Worm (Caenorhabditis elegans) whole organism, L4 larva: ENCODE results near the gene Y39G8B.10.

Source experiments
- F44E2.7 ChIP-seq: fragments of 200-800 bp; sonication (Bioruptor generic); IDR thresholded peaks from 2 replicates; pipeline ENCODE4 v2.1.2; 2022; ENCODE audit warnings: missing genetic modification characterization, missing compliant biosample characterization
- R02D3.7 ChIP-seq: fragments of 150-350 bp; sonication (generic microtip); optimal IDR thresholded peaks from 3 replicates; lab custom pipeline; 2014; ENCODE audit warnings: missing biosample characterization, missing genetic modification characterization
- aha-1 ChIP-seq: fragments of 150-350 bp; peaks from one replicate; lab custom pipeline; 2014; ENCODE audit warnings: missing biosample characterization, missing genetic modification characterization
- arid-1 ChIP-seq: fragments of 200-800 bp; sonication (Bioruptor generic); conservative IDR thresholded peaks from 2 replicates; pipeline ENCODE4 v1.3.6; 2022; ENCODE audit warnings: missing genetic modification reagents, missing genetic modification characterization, missing compliant biosample characterization
- attf-4 ChIP-seq: sonication (generic microtip); optimal IDR thresholded peaks from 3 replicates; lab custom pipeline; 2017; ENCODE audit warnings: missing biosample characterization, missing genetic modification characterization
- ceh-20 ChIP-seq: fragments of 200-800 bp; sonication (Bioruptor generic); IDR thresholded peaks from 2 replicates; pipeline ENCODE4 v1.3.6; 2022; ENCODE audit warnings: missing genetic modification reagents, missing genetic modification characterization, missing compliant biosample characterization
- ceh-32 ChIP-seq: sonication (generic microtip); optimal IDR thresholded peaks from 2 replicates; lab custom pipeline; 2016; ENCODE audit warnings: mild to moderate bottlenecking, missing genetic modification characterization, missing compliant biosample characterization; ENCODE audit not compliant: poor library complexity
- ceh-44 ChIP-seq: fragments of 200-800 bp; sonication (Bioruptor generic); IDR thresholded peaks from 2 replicates; pipeline ENCODE4 v1.3.6; 2022; ENCODE audit warnings: missing genetic modification reagents, missing genetic modification characterization, missing compliant biosample characterization
- ceh-62 ChIP-seq: sonication (generic microtip); optimal IDR thresholded peaks from 2 replicates; lab custom pipeline; 2017; ENCODE audit warnings: missing biosample characterization, missing genetic modification characterization
- ceh-82 ChIP-seq: sonication (generic microtip); optimal IDR thresholded peaks from 2 replicates; lab custom pipeline; 2017; ENCODE audit warnings: missing biosample characterization, missing genetic modification characterization
- cey-2 ChIP-seq: sonication (generic microtip); optimal IDR thresholded peaks from 3 replicates; lab custom pipeline; 2017; ENCODE audit warnings: missing genetic modification characterization, mild to moderate bottlenecking, missing compliant biosample characterization, antibody characterized with exemption, borderline replicate concordance; ENCODE audit not compliant: insufficient read depth
- daf-12 ChIP-seq: fragments of 150-350 bp; optimal IDR thresholded peaks from 2 replicates; lab custom pipeline; 2014; ENCODE audit warnings: missing biosample characterization, missing genetic modification reagents, missing genetic modification characterization
- daf-16 ChIP-seq, 3 experiments: sonication (generic microtip); optimal IDR thresholded peaks; 2 replicates each; lab custom pipeline; 2016 to 2017; ENCODE audit warnings: missing genetic modification characterization in 3 of 3, missing genetic modification reagents in 3 of 3, mild to moderate bottlenecking in 2 of 3, missing compliant biosample characterization in 2 of 3, missing biosample characterization in 1 of 3, moderate library complexity in 1 of 3
- dmd-9 ChIP-seq: fragments of 200-800 bp; sonication (Bioruptor generic); IDR thresholded peaks from 2 replicates; pipeline ENCODE4 v1.3.6; 2022; ENCODE audit warnings: missing genetic modification reagents, missing genetic modification characterization, missing compliant biosample characterization
- dpl-1 ChIP-seq: fragments of 150-350 bp; optimal IDR thresholded peaks from 2 replicates; lab custom pipeline; 2014; ENCODE audit warnings: missing biosample characterization, missing genetic modification reagents, missing genetic modification characterization
- duxl-1 ChIP-seq: sonication (generic microtip); optimal IDR thresholded peaks from 2 replicates; lab custom pipeline; 2016; ENCODE audit warnings: mild to moderate bottlenecking, missing genetic modification characterization, moderate library complexity, missing compliant biosample characterization; ENCODE audit not compliant: poor library complexity
- dve-1 ChIP-seq: sonication (generic microtip); optimal IDR thresholded peaks from 2 replicates; lab custom pipeline; 2017; ENCODE audit warnings: antibody characterized with exemption, mild to moderate bottlenecking, missing genetic modification characterization, missing compliant biosample characterization; ENCODE audit not compliant: insufficient read depth
- egl-43 ChIP-seq: fragments of 200-800 bp; sonication (Bioruptor generic); IDR thresholded peaks from 2 replicates; pipeline ENCODE4 v1.3.6; 2022; ENCODE audit warnings: missing genetic modification reagents, missing genetic modification characterization, missing compliant biosample characterization
- fkh-10 ChIP-seq: fragments of 150-350 bp; optimal IDR thresholded peaks from 2 replicates; lab custom pipeline; 2014; ENCODE audit warnings: missing biosample characterization, missing genetic modification reagents, missing genetic modification characterization
- fos-1 ChIP-seq: fragments of 150-350 bp; optimal IDR thresholded peaks from 2 replicates; lab custom pipeline; 2014; ENCODE audit warnings: missing biosample characterization, missing genetic modification characterization
- gei-8 ChIP-seq: fragments of 200-800 bp; sonication (Bioruptor generic); optimal IDR thresholded peaks from 2 replicates; lab custom pipeline; 2018; ENCODE audit warnings: mild to moderate bottlenecking, missing genetic modification characterization, missing compliant biosample characterization
- hif-1 ChIP-seq, 2 experiments: sonication (generic microtip); optimal IDR thresholded peaks; 2 replicates each; lab custom pipeline; 2016 to 2017; ENCODE audit warnings: missing compliant biosample characterization in 2 of 2, missing genetic modification characterization in 2 of 2, missing genetic modification reagents in 2 of 2, missing genotype in 2 of 2, mild to moderate bottlenecking in 1 of 2
- hlh-11 ChIP-seq: fragments of 200-800 bp; sonication (Bioruptor generic); optimal IDR thresholded peaks from 2 replicates; lab custom pipeline; 2018; ENCODE audit warnings: mild to moderate bottlenecking, missing genetic modification characterization, missing compliant biosample characterization
- hmg-1.1 ChIP-seq: fragments of 200-800 bp; sonication (Bioruptor generic); IDR thresholded peaks from 2 replicates; pipeline ENCODE4 v1.3.6; 2022; ENCODE audit warnings: missing genetic modification reagents, missing genetic modification characterization, missing compliant biosample characterization
- jun-1 ChIP-seq: fragments of 150-350 bp; optimal IDR thresholded peaks from 2 replicates; lab custom pipeline; 2014; ENCODE audit warnings: missing biosample characterization, missing genetic modification reagents, missing genetic modification characterization
- lim-7 ChIP-seq: fragments of 200-800 bp; sonication (Bioruptor generic); IDR thresholded peaks from 2 replicates; pipeline ENCODE4 v1.3.6; 2022; ENCODE audit warnings: missing genetic modification characterization, missing compliant biosample characterization
- lin-1 ChIP-seq: fragments of 200-800 bp; sonication (Bioruptor generic); IDR thresholded peaks from 2 replicates; pipeline ENCODE4 v1.3.6; 2022; ENCODE audit warnings: missing genetic modification reagents, missing genetic modification characterization, missing compliant biosample characterization
- lin-15B ChIP-seq: fragments of 150-350 bp; sonication (generic microtip); optimal IDR thresholded peaks from 3 replicates; lab custom pipeline; 2014; ENCODE audit warnings: missing biosample characterization, missing genetic modification characterization
- lin-29 ChIP-seq: fragments of 200-800 bp; sonication (Bioruptor generic); IDR thresholded peaks from 2 replicates; pipeline ENCODE4 v1.3.6; 2022; ENCODE audit warnings: missing genetic modification reagents, missing genetic modification characterization, missing compliant biosample characterization
- lin-39 ChIP-seq: fragments of 150-350 bp; optimal IDR thresholded peaks from 2 replicates; lab custom pipeline; 2014; ENCODE audit warnings: missing biosample characterization, missing genetic modification reagents, missing genetic modification characterization
- lir-3 ChIP-seq: sonication (generic microtip); optimal IDR thresholded peaks from 2 replicates; lab custom pipeline; 2016; ENCODE audit warnings: mild to moderate bottlenecking, missing genetic modification characterization, missing compliant biosample characterization
- madf-5 ChIP-seq, 2 experiments: fragments of 200-800 bp; sonication (Bioruptor generic); IDR thresholded peaks; 2 replicates each; pipeline ENCODE4 v1.3.6; 2022; ENCODE audit warnings: missing compliant biosample characterization in 2 of 2, missing genetic modification characterization in 2 of 2
- mdl-1 ChIP-seq, 2 experiments: fragments of 150-350 bp in 1 of 2; sonication (generic microtip) in 1 of 2; optimal IDR thresholded peaks; 2 replicates each; lab custom pipeline; 2014 to 2017; ENCODE audit warnings: missing biosample characterization in 2 of 2, missing genetic modification characterization in 2 of 2
- mdt-29 ChIP-seq: fragments of 200-800 bp; sonication (Bioruptor generic); IDR thresholded peaks from 2 replicates; pipeline ENCODE4 v1.3.6; 2022; ENCODE audit warnings: missing genetic modification reagents, missing genetic modification characterization, missing compliant biosample characterization
- mxl-3 ChIP-seq: fragments of 200-800 bp; sonication (Bioruptor generic); optimal IDR thresholded peaks from 2 replicates; lab custom pipeline; 2018; ENCODE audit warnings: mild to moderate bottlenecking, missing genetic modification characterization, missing compliant biosample characterization
- nhr-10 ChIP-seq: fragments of 150-350 bp; optimal IDR thresholded peaks from 2 replicates; lab custom pipeline; 2014; ENCODE audit warnings: missing biosample characterization, missing genetic modification characterization
- nhr-111 ChIP-seq: fragments of 200-800 bp; sonication (Bioruptor generic); optimal IDR thresholded peaks from 2 replicates; lab custom pipeline; 2018; ENCODE audit warnings: mild to moderate bottlenecking, missing genetic modification characterization, missing compliant biosample characterization
- nhr-237 ChIP-seq: sonication (generic microtip); optimal IDR thresholded peaks from 2 replicates; lab custom pipeline; 2017; ENCODE audit warnings: missing biosample characterization, missing genetic modification characterization
- nhr-48 ChIP-seq: sonication (generic microtip); optimal IDR thresholded peaks from 2 replicates; lab custom pipeline; 2016; ENCODE audit warnings: mild to moderate bottlenecking, missing genetic modification characterization, missing compliant biosample characterization
- nhr-6 ChIP-seq: fragments of 150-350 bp; optimal IDR thresholded peaks from 2 replicates; lab custom pipeline; 2014; ENCODE audit warnings: missing biosample characterization, missing genetic modification characterization
- nhr-76 ChIP-seq: fragments of 150-350 bp; optimal IDR thresholded peaks from 2 replicates; lab custom pipeline; 2014; ENCODE audit warnings: missing biosample characterization, missing genetic modification characterization
- php-3 ChIP-seq: fragments of 200-800 bp; sonication (Bioruptor generic); IDR thresholded peaks from 2 replicates; pipeline ENCODE4 v1.3.6; 2022; ENCODE audit warnings: missing genetic modification reagents, missing genetic modification characterization, missing compliant biosample characterization
- set-16 ChIP-seq: fragments of 200-800 bp; sonication (Bioruptor generic); IDR thresholded peaks from 2 replicates; pipeline ENCODE4 v1.3.6; 2022; ENCODE audit warnings: missing genetic modification reagents, missing genetic modification characterization, missing compliant biosample characterization
- spr-1 ChIP-seq: sonication (generic microtip); optimal IDR thresholded peaks from 2 replicates; lab custom pipeline; 2016; ENCODE audit warnings: mild to moderate bottlenecking, missing genetic modification characterization, missing compliant biosample characterization
- spr-3 ChIP-seq: fragments of 200-800 bp; sonication (Bioruptor generic); optimal IDR thresholded peaks from 2 replicates; lab custom pipeline; 2018; ENCODE audit warnings: mild to moderate bottlenecking, missing genetic modification characterization, missing compliant biosample characterization
- tra-1 ChIP-seq: fragments of 200-800 bp; sonication (Bioruptor generic); IDR thresholded peaks from 2 replicates; pipeline ENCODE4 v1.3.6; 2022; ENCODE audit warnings: missing genetic modification reagents, missing genetic modification characterization, missing compliant biosample characterization
- unc-39 ChIP-seq: sonication (generic microtip); optimal IDR thresholded peaks from 2 replicates; lab custom pipeline; 2017; ENCODE audit warnings: missing biosample characterization, missing genetic modification characterization
- zag-1 ChIP-seq: fragments of 150-350 bp; optimal IDR thresholded peaks from 2 replicates; lab custom pipeline; 2014; ENCODE audit warnings: missing biosample characterization, missing genetic modification characterization
- zfp-3 ChIP-seq: fragments of 200-800 bp; sonication (Bioruptor generic); conservative IDR thresholded peaks from 2 replicates; pipeline ENCODE4 v1.3.6; 2022; ENCODE audit warnings: missing genetic modification reagents, missing genetic modification characterization, missing compliant biosample characterization
- zip-11 ChIP-seq: fragments of 200-800 bp; sonication (Bioruptor generic); IDR thresholded peaks from 2 replicates; pipeline ENCODE4 v1.3.6; 2022; ENCODE audit warnings: missing genetic modification characterization, missing compliant biosample characterization
- ztf-7 ChIP-seq: fragments of 150-350 bp; optimal IDR thresholded peaks from 2 replicates; lab custom pipeline; 2014; ENCODE audit warnings: missing biosample characterization, missing genetic modification characterization

Y39G8B.10 gene

ce11 chrII:14018192-14018591 is 35.3 kb upstream of the Y39G8B.10 start (continued):
- peak; percentile 45 for TF ChIP-seq gei-8 (GFP tag; lab: Kevin White, UChicago)
- TF ChIP-seq lim-7 (GFP tag; lab: Robert Waterston, UW), result 0 out of 2 replicates have a peak, but pooled peaks have one; percentile 28
- TF ChIP-seq unc-39 (tag; lab: Kevin White, UChicago), result no peak
- TF ChIP-seq ceh-32 (tag; lab: Kevin White, UChicago), result no peak
- peak; percentile 74 for TF ChIP-seq nhr-48 (tag; lab: Kevin White, UChicago)
- TF ChIP-seq ceh-62, result no peak
- TF ChIP-seq daf-16 (GFP tag; optimal IDR thresholded peaks at IDR 0.05; lab: Kevin White, UChicago), result peak; percentile 65 to 68
- peak; percentile 88 for TF ChIP-seq daf-16 (tag; optimal IDR thresholded peaks at IDR 0.05; lab: Kevin White, UChicago)
- peak; percentile 37 for TF ChIP-seq nhr-6
- TF ChIP-seq mxl-3, result peak; percentile 66
- no peak for TF ChIP-seq dmd-9 (GFP tag; lab: Robert Waterston, UW)
- peak; percentile 1 for TF ChIP-seq aha-1 (tag; lab: Kevin White, UChicago)
- TF ChIP-seq nhr-76 (tag; lab: Kevin White, UChicago), result no peak
- TF ChIP-seq jun-1 (tag; lab: Kevin White, UChicago), result peak; percentile 70
- peak; percentile 77 for TF ChIP-seq spr-3 (GFP tag; lab: Kevin White, UChicago)
- TF ChIP-seq cey-2 (tag; lab: Kevin White, UChicago), result no peak
- TF ChIP-seq nhr-111 (GFP tag; lab: Kevin White, UChicago), result peak; percentile 19
- peak; percentile 84 for TF ChIP-seq arid-1 (GFP tag; lab: Robert Waterston, UW)
- TF ChIP-seq mdl-1 (tag; optimal IDR thresholded peaks at IDR 0.05; lab: Kevin White, UChicago), result peak in 1 of 2 experiments; percentile 56
- TF ChIP-seq dpl-1 (GFP tag; lab: Kevin White, UChicago), result peak; percentile 63
- TF ChIP-seq dve-1 (tag; lab: Kevin White, UChicago), result peak; percentile 96
- no peak for TF ChIP-seq lin-15B
- TF ChIP-seq fkh-10 (GFP tag; lab: Kevin White, UChicago), result no peak
- TF ChIP-seq lin-1, result peak; percentile 53; the same call in 1 of the 2 replicates
- no peak for TF ChIP-seq daf-12 (tag; lab: Kevin White, UChicago)
- peak; percentile 20 to 51 for TF ChIP-seq hif-1 (tag; optimal IDR thresholded peaks at IDR 0.05; lab: Kevin White, UChicago)
- peak; percentile 70; the same call in 1 of the 2 replicates for TF ChIP-seq ceh-20 (GFP tag; lab: Robert Waterston, UW)
- TF ChIP-seq tra-1 (GFP tag; lab: Robert Waterston, UW), result peak; percentile 8; the same call in 1 of the 2 replicates
- peak; percentile 80 for TF ChIP-seq spr-1 (tag; lab: Kevin White, UChicago)
- no peak for TF ChIP-seq F44E2.7
- TF ChIP-seq php-3, result peak; percentile 69; the same call in 1 of the 2 replicates
- TF ChIP-seq hmg-1.1 (GFP tag; lab: Robert Waterston, UW), result peak; percentile 81
- no peak for TF ChIP-seq attf-4 (tag; lab: Kevin White, UChicago)
- no peak for TF ChIP-seq nhr-10 (tag; lab: Kevin White, UChicago)
- TF ChIP-seq fos-1, result no peak
- peak; percentile 84 for TF ChIP-seq hlh-11 (tag; lab: Kevin White, UChicago)
- TF ChIP-seq madf-5 (GFP tag; IDR thresholded peaks at IDR 0.05; lab: Robert Waterston, UW), result no peak
- peak; percentile 35 for TF ChIP-seq lir-3 (tag; lab: Kevin White, UChicago)
- peak; percentile 53 for TF ChIP-seq set-16 (GFP tag; lab: Robert Waterston, UW)
- peak; percentile 64; the same call in 1 of the 2 replicates for TF ChIP-seq zfp-3 (GFP tag; lab: Robert Waterston, UW)
- peak; percentile 84 for TF ChIP-seq duxl-1
- TF ChIP-seq egl-43 (GFP tag; lab: Robert Waterston, UW), result peak; percentile 81; the same call in 1 of the 2 replicates
- peak; percentile 75 for TF ChIP-seq ztf-7 (tag; lab: Kevin White, UChicago)
- TF ChIP-seq zip-11 (GFP tag; lab: Robert Waterston, UW), result no peak
- TF ChIP-seq lin-39, result no peak
- no peak for TF ChIP-seq zag-1 (tag; lab: Kevin White, UChicago)
- peak; percentile 79; the same call in 1 of the 2 replicates for TF ChIP-seq mdt-29
- TF ChIP-seq ceh-44 (GFP tag; lab: Robert Waterston, UW), result no peak
- TF ChIP-seq R02D3.7 (tag; lab: Kevin White, UChicago), result no peak
- no peak for TF ChIP-seq ceh-82 (tag; lab: Kevin White, UChicago)
- no peak for TF ChIP-seq nhr-237
- no peak for TF ChIP-seq lin-29
